Worm (Caenorhabditis elegans): Measurements from ENCODE around the gene K11D9.3.
A peak's percentile ranks its signal among the peaks of the same experiment; 100 is the strongest.

The K11D9.3 gene

ce11 chrIII:10818364-10818763 is 16.4 kb upstream of the K11D9.3 start (continued):
- TF ChIP-seq cebp-1 (GFP tag; IDR thresholded peaks at IDR 0.05) (no peak), cebp-1 (tag; optimal IDR thresholded peaks at IDR 0.05) (peak; percentile 69), athp-1 (tag; optimal IDR thresholded peaks at IDR 0.05) (no peak), mel-28 (tag; optimal IDR thresholded peaks at IDR 0.05; ENCODE audit: borderline replicate concordance) (no peak), ztf-3 (GFP tag; optimal IDR thresholded peaks at IDR 0.05) (no peak), ceh-27 (GFP tag; optimal IDR thresholded peaks at IDR 0.05) (peak; percentile 66), tlf-1 (GFP tag; optimal IDR thresholded peaks at IDR 0.05) (peak; percentile 4), hmg-1.2 (GFP tag; IDR thresholded peaks at IDR 0.05) (peak; percentile 43), Y56A3A.18 (GFP tag; IDR thresholded peaks at IDR 0.05) (no peak), hlh-12 (tag; optimal IDR thresholded peaks at IDR 0.05) (no peak), K11D2.4 (GFP tag; IDR thresholded peaks at IDR 0.05) (0 out of 2 replicates have a peak, but pooled peaks have one; percentile 24), nfya-1 (tag; optimal IDR thresholded peaks at IDR 0.05; ENCODE audit: borderline replicate concordance, insufficient read depth) (no peak), K12H6.12 (tag; optimal IDR thresholded peaks at IDR 0.05) (peak; percentile 15), let-607 (tag; optimal IDR thresholded peaks at IDR 0.05) (peak; percentile 64 to 88), Y53F4B.3 (GFP tag; IDR thresholded peaks at IDR 0.05) (no peak), xnd-1 (tag; optimal IDR thresholded peaks at IDR 0.05) (no peak), nhr-90 (tag; optimal IDR thresholded peaks at IDR 0.05) (peak; percentile 14), tbp1 (GFP tag; optimal IDR thresholded peaks at IDR 0.05) (peak; percentile 10), pbrm-1 (GFP tag; IDR thresholded peaks at IDR 0.05) (0 out of 2 replicates have a peak, but pooled peaks have one; percentile 22), madf-10 (tag; optimal IDR thresholded peaks at IDR 0.05) (peak; percentile 10), tbx-9 (tag; optimal IDR thresholded peaks at IDR 0.05; ENCODE audit: borderline replicate concordance) (no peak), dox-1 (GFP tag; IDR thresholded peaks at IDR 0.05) (peak; percentile 76)

- TF ChIP-seq atf-7 (tag; optimal IDR thresholded peaks at IDR 0.05) (peak; percentile 1), ceh-79 (tag; optimal IDR thresholded peaks at IDR 0.05) (peak; percentile 7), repo-1 (tag; optimal IDR thresholded peaks at IDR 0.05) (peak; percentile 31), F37B4.10 (GFP tag; IDR thresholded peaks at IDR 0.05) (0 out of 2 replicates have a peak, but pooled peaks have one; percentile 72), xnd-1 (tag; optimal IDR thresholded peaks at IDR 0.05) (no peak), zfh-2 (GFP tag; conservative IDR thresholded peaks at IDR 0.05) (peak; percentile 87), F10E7.11 (tag; optimal IDR thresholded peaks at IDR 0.05) (no peak), let-607 (tag; optimal IDR thresholded peaks at IDR 0.05) (no peak), lsy-27 (tag; optimal IDR thresholded peaks at IDR 0.05; ENCODE audit: borderline replicate concordance, insufficient read depth) (no peak), chd-7 (tag; optimal IDR thresholded peaks at IDR 0.05) (peak; percentile 51), ztf-22 (GFP tag; optimal IDR thresholded peaks at IDR 0.05) (no peak), sdz-38 (tag; optimal IDR thresholded peaks at IDR 0.05) (no peak), bed-1 (GFP tag; IDR thresholded peaks at IDR 0.05) (0 out of 2 replicates have a peak, but pooled peaks have one; percentile 17), nhr-179 (tag; optimal IDR thresholded peaks at IDR 0.05) (no peak), snpc-1.3 (tag; optimal IDR thresholded peaks at IDR 0.05; ENCODE audit: insufficient read depth) (no peak), pha-4 (tag; optimal IDR thresholded peaks at IDR 0.05) (no peak), mcd-1 (GFP tag; IDR thresholded peaks at IDR 0.05) (0 out of 2 replicates have a peak, but pooled peaks have one; percentile 24), snpc-4 (GFP tag; optimal IDR thresholded peaks at IDR 0.05) (no peak), snpc-4 (tag; optimal IDR thresholded peaks at IDR 0.05) (no peak), hlh-26 (GFP tag; conservative IDR thresholded peaks at IDR 0.05) (no peak), ekl-4 (GFP tag; IDR thresholded peaks at IDR 0.05) (no peak), dpff-1 (tag; optimal IDR thresholded peaks at IDR 0.05) (no peak), F52B5.7 (tag; optimal IDR thresholded peaks at IDR 0.05) (peak; percentile 32), madf-10 (tag; optimal IDR thresholded peaks at IDR 0.05) (no peak), somi-1 (GFP tag; optimal IDR thresholded peaks at IDR 0.05) (peak; percentile 55), egrh-3 (GFP tag; IDR thresholded peaks at IDR 0.05) (peak; percentile 56; the same call in 1 of the 2 replicates), K11D2.4 (GFP tag; IDR thresholded peaks at IDR 0.05) (no peak), hsf-1 (GFP tag; IDR thresholded peaks at IDR 0.05) (no peak), ccch-3 (GFP tag; optimal IDR thresholded peaks at IDR 0.05) (no peak)
These were observed 14.9 kb upstream of the K11D9.3 start, which contains the start of gene sca-1 for ce11 chrIII:10816800-10817418. Gene sca-1, minus strand, starts transcription at chrIII:10816850.
